Fruit fly (Drosophila melanogaster) whole organism, pupa: ENCODE results near the gene Rfk.

Experiments
- CG10348 ChIP-seq: fragments of 200-800 bp; sonication (Bioruptor generic); IDR thresholded peaks from 2 replicates; pipeline ENCODE4 v1.3.6; 2022; ENCODE audit warnings: missing biosample characterization, missing genetic modification characterization
- CG12605 ChIP-seq: fragments of 200-800 bp; sonication (Bioruptor generic); IDR thresholded peaks from 2 replicates; pipeline ENCODE4 v1.3.6; 2022; ENCODE audit warnings: missing biosample characterization, missing genetic modification characterization
- CG13204 ChIP-seq: fragments of 200-800 bp; sonication (Bioruptor generic); optimal IDR thresholded peaks from 2 replicates; lab custom pipeline; 2018; ENCODE audit warnings: missing biosample characterization, mild to moderate bottlenecking, missing genetic modification characterization, moderate library complexity
- CG14655 ChIP-seq: fragments of 200-800 bp; sonication (Bioruptor generic); optimal IDR thresholded peaks from 3 replicates; lab custom pipeline; 2017; ENCODE audit warnings: mild to moderate bottlenecking, missing biosample characterization, missing genetic modification reagents, missing genetic modification characterization
- CG15710 ChIP-seq: fragments of 200-800 bp; sonication (Bioruptor generic); optimal IDR thresholded peaks from 2 replicates; lab custom pipeline; 2018; ENCODE audit warnings: missing biosample characterization, mild to moderate bottlenecking, missing genetic modification characterization, moderate library complexity
- CG17806 ChIP-seq: fragments of 200-800 bp; sonication (Bioruptor generic); optimal IDR thresholded peaks from 2 replicates; lab custom pipeline; 2018; ENCODE audit warnings: missing biosample characterization, mild to moderate bottlenecking, missing genetic modification characterization, moderate library complexity
- CG32121 ChIP-seq: fragments of 200-800 bp; sonication (Bioruptor generic); IDR thresholded peaks from 2 replicates; pipeline ENCODE4 v1.3.6; 2022; ENCODE audit warnings: missing biosample characterization, missing genetic modification characterization
- CG34367 ChIP-seq: fragments of 200-800 bp; sonication (Bioruptor generic); optimal IDR thresholded peaks from 2 replicates; lab custom pipeline; 2018; ENCODE audit warnings: missing biosample characterization, mild to moderate bottlenecking, missing genetic modification characterization
- CG4496 ChIP-seq: fragments of 200-800 bp; sonication (Bioruptor generic); IDR thresholded peaks from 3 replicates; pipeline ENCODE4 v1.3.6; 2022; ENCODE audit warnings: missing biosample characterization, missing genetic modification characterization
- CG8159 ChIP-seq: fragments of 200-800 bp; sonication (Bioruptor generic); optimal IDR thresholded peaks from 3 replicates; lab custom pipeline; 2018; ENCODE audit warnings: missing biosample characterization, mild to moderate bottlenecking, missing genetic modification characterization, moderate library complexity
- CG8301 ChIP-seq: fragments of 200-800 bp; sonication (Bioruptor generic); optimal IDR thresholded peaks from 2 replicates; lab custom pipeline; 2018; ENCODE audit warnings: missing biosample characterization, mild to moderate bottlenecking, missing genetic modification characterization
- CG9948 ChIP-seq: fragments of 200-800 bp; sonication (Bioruptor generic); optimal IDR thresholded peaks from 2 replicates; lab custom pipeline; 2018; ENCODE audit warnings: missing biosample characterization, mild to moderate bottlenecking, missing genetic modification characterization, moderate library complexity
- D1 ChIP-seq: fragments of 200-800 bp; sonication (Bioruptor generic); optimal IDR thresholded peaks from 2 replicates; lab custom pipeline; 2018; ENCODE audit warnings: missing biosample characterization, mild to moderate bottlenecking, missing genetic modification characterization, moderate library complexity
- EcR ChIP-seq: fragments of 200-800 bp; sonication (Bioruptor generic); optimal IDR thresholded peaks from 3 replicates; lab custom pipeline; 2019; ENCODE audit warnings: missing biosample characterization, missing genetic modification characterization, mild to moderate bottlenecking, moderate library complexity, missing genetic modification reagents
- Ets98B ChIP-seq: fragments of 200-800 bp; sonication (Bioruptor generic); IDR thresholded peaks from 2 replicates; pipeline ENCODE4 v1.3.6; 2022; ENCODE audit warnings: missing biosample characterization, missing genetic modification characterization
- Pif1A ChIP-seq: fragments of 200-800 bp; sonication (Bioruptor generic); optimal IDR thresholded peaks from 3 replicates; lab custom pipeline; 2016; ENCODE audit warnings: missing biosample characterization, missing genetic modification characterization
- Pif1B ChIP-seq: fragments of 200-800 bp; sonication (Bioruptor generic); optimal IDR thresholded peaks from 3 replicates; lab custom pipeline; 2016; ENCODE audit warnings: missing biosample characterization, missing genetic modification characterization
- Snoo ChIP-seq: fragments of 200-800 bp; sonication (Bioruptor generic); optimal IDR thresholded peaks from 3 replicates; lab custom pipeline; 2017; ENCODE audit warnings: missing biosample characterization, mild to moderate bottlenecking, missing genetic modification characterization, inconsistent platforms
- rn ChIP-seq: fragments of 200-800 bp; sonication (Bioruptor generic); IDR thresholded peaks from 2 replicates; pipeline ENCODE4 v1.3.6; 2022; ENCODE audit warnings: missing biosample characterization, missing genetic modification characterization

Rfk gene

dm6 chr3R:7944699-7945349 is 31.7 kb upstream of the Rfk start:
- TF ChIP-seq CG15710, result peak; percentile 1
- TF ChIP-seq CG14655 (GFP tag; lab: Kevin White, UChicago), result peak; percentile 39
- TF ChIP-seq CG8301 (tag; lab: Kevin White, UChicago), result peak; percentile 5
- no peak for TF ChIP-seq D1
- TF ChIP-seq CG32121 (GFP tag; lab: Robert Waterston, UW), result peak; percentile 26; the same call in 1 of the 2 replicates

dm6 chr3R:7936786-7937363 is 23.8 kb upstream of the Rfk start:
- TF ChIP-seq CG4496 (GFP tag; lab: Robert Waterston, UW) (no peak), CG8159 (tag; lab: Kevin White, UChicago) (no peak), CG8301 (tag; lab: Kevin White, UChicago) (no peak), Pif1A (GFP tag; lab: Kevin White, UChicago) (no peak), CG13204 (peak; percentile 30), CG14655 (GFP tag; lab: Kevin White, UChicago) (no peak)

dm6 chr3R:7926354-7926753 is 13.3 kb upstream of the Rfk start:
- TF ChIP-seq CG9948 (no peak), CG4496 (GFP tag; lab: Robert Waterston, UW) (no peak), CG15710 (no peak), EcR (GFP tag; lab: Kevin White, UChicago) (no peak), CG14655 (GFP tag; lab: Kevin White, UChicago) (no peak), CG17806 (no peak), CG32121 (GFP tag; lab: Robert Waterston, UW) (no peak), CG12605 (no peak), CG13204 (no peak), rn (GFP tag; lab: Robert Waterston, UW) (no peak), Snoo (tag; lab: Kevin White, UChicago) (no peak), Ets98B (GFP tag; lab: Robert Waterston, UW) (no peak), D1 (no peak), CG8159 (tag; lab: Kevin White, UChicago) (no peak), Pif1A (GFP tag; lab: Kevin White, UChicago) (no peak), Pif1B (GFP tag; lab: Kevin White, UChicago) (no peak), CG34367 (tag; lab: Kevin White, UChicago) (no peak)

dm6 chr3R:7920196-7920595 is 7.1 kb upstream of the Rfk start, which contains the start of the genes CG10445 and lds:
TSS of gene CG10445 (minus strand) at chr3R:7920299.
TSS of gene lds (plus strand) at chr3R:7920431.
- no peak for TF ChIP-seq CG10348 (GFP tag; lab: Robert Waterston, UW)
- no peak for TF ChIP-seq Pif1A (GFP tag; lab: Kevin White, UChicago)
- no peak for TF ChIP-seq CG13204
- no peak for TF ChIP-seq Snoo (tag; lab: Kevin White, UChicago)
- no peak for TF ChIP-seq Ets98B (GFP tag; lab: Robert Waterston, UW)

dm6 chr3R:7913551-7913950 is 461 bp upstream of the Rfk start, which contains the start of gene kipf:
TSS of gene kipf (plus strand) at chr3R:7913851.
- TF ChIP-seq CG17806 (no peak), CG10348 (GFP tag; lab: Robert Waterston, UW) (no peak), CG9948 (no peak)
- TF ChIP-seq, all 21 proteins: peak for 0

dm6 chr3R:7911482-7911881 is 1.6 kb downstream of the Rfk start, which contains the start of gene Prat:
TSS of gene Prat (minus strand) at chr3R:7911779.
- peak; percentile 37; the same call in 1 of the 3 replicates for TF ChIP-seq CG4496 (GFP tag; lab: Robert Waterston, UW)
- TF ChIP-seq CG8301 (tag; lab: Kevin White, UChicago), result no peak
- TF ChIP-seq EcR (GFP tag; lab: Kevin White, UChicago), result peak; percentile 35

- no peak for TF ChIP-seq Snoo (tag; lab: Kevin White, UChicago)
- no peak for TF ChIP-seq CG8301 (tag; lab: Kevin White, UChicago)
- TF ChIP-seq CG9948, result no peak
- no peak for TF ChIP-seq CG12605
- TF ChIP-seq CG13204, result no peak
- no peak for TF ChIP-seq Pif1B (GFP tag; lab: Kevin White, UChicago)
- no peak for TF ChIP-seq CG8159 (tag; lab: Kevin White, UChicago)
- TF ChIP-seq EcR (GFP tag; lab: Kevin White, UChicago), result peak; percentile 7
- TF ChIP-seq Pif1A (GFP tag; lab: Kevin White, UChicago), result no peak
Measured at dm6 chr3R:7907311-7907710, 5.8 kb downstream of the Rfk start, which contains the start of the genes Taf7 and EMC1. TSS of gene Taf7 (plus strand) at chr3R:7907333. TSS of gene EMC1 (minus strand) at chr3R:7907363.
